Fruit fly (Drosophila melanogaster): Measurements from ENCODE around the gene Tengl2.

Gene Tengl2

dm6 chr2L:2217067-2217684, 22.0 kb downstream of the Tengl2 start, which contains the start of the genes CG15386, CG42371 and mio (continued):
- TF ChIP-seq CG16815 (GFP tag; optimal IDR thresholded peaks at IDR 0.05) (no peak), fu2 (GFP tag; optimal IDR thresholded peaks at IDR 0.05) (no peak), tin (GFP tag; optimal IDR thresholded peaks at IDR 0.05) (no peak), Sox102F (GFP tag; optimal IDR thresholded peaks at IDR 0.05) (no peak), Chrac-16 (GFP tag; optimal IDR thresholded peaks at IDR 0.05) (no peak), ssp (GFP tag; IDR thresholded peaks at IDR 0.05) (no peak), Opbp (GFP tag; IDR thresholded peaks at IDR 0.05; ENCODE audit: partially characterized antibody) (peak; percentile 52; the same call in 1 of the 3 replicates), bigmax (GFP tag; optimal IDR thresholded peaks at IDR 0.05) (no peak), CkIIα-i1 (GFP tag; IDR thresholded peaks at IDR 0.05) (no peak), MESR4 (GFP tag; optimal IDR thresholded peaks at IDR 0.05) (peak; percentile 42), CG3995 (GFP tag; optimal IDR thresholded peaks at IDR 0.05) (peak; percentile 41), HmgD (GFP tag; optimal IDR thresholded peaks at IDR 0.05) (peak; percentile 16), usp (GFP tag; optimal IDR thresholded peaks at IDR 0.05) (no peak), mam (GFP tag; optimal IDR thresholded peaks at IDR 0.05) (no peak), CG10959 (GFP tag; IDR thresholded peaks at IDR 0.05) (no peak), CG9437 (GFP tag; optimal IDR thresholded peaks at IDR 0.05) (no peak), E2f1 (GFP tag; IDR thresholded peaks at IDR 0.05) (no peak), Hr3 (GFP tag; optimal IDR thresholded peaks at IDR 0.05) (no peak), eve (GFP tag; optimal IDR thresholded peaks at IDR 0.05) (no peak), CG2202 (tag; optimal IDR thresholded peaks at IDR 0.05) (no peak), rib (GFP tag; IDR thresholded peaks at IDR 0.05) (0 out of 2 replicates have a peak, but pooled peaks have one; percentile 19), CG11695 (GFP tag; IDR thresholded peaks at IDR 0.05) (0 out of 3 replicates have a peak, but pooled peaks have one; percentile 23), esg (GFP tag; conservative IDR thresholded peaks at IDR 0.05) (no peak), onecut (GFP tag; IDR thresholded peaks at IDR 0.05) (peak; percentile 44; the same call in 1 of the 2 replicates), CG34224 (GFP tag; IDR thresholded peaks at IDR 0.05; ENCODE audit: partially characterized antibody) (peak; percentile 63; the same call in 2 of the 3 replicates), Neu2 (GFP tag; optimal IDR thresholded peaks at IDR 0.05; ENCODE audit: borderline replicate concordance) (no peak), croc (GFP tag; conservative IDR thresholded peaks at IDR 0.05) (no peak), CG18262 (tag; optimal IDR thresholded peaks at IDR 0.05) (no peak), zen (tag; optimal IDR thresholded peaks at IDR 0.05) (peak; percentile 44), fd3F (GFP tag; optimal IDR thresholded peaks at IDR 0.05) (no peak), lmd (GFP tag; IDR thresholded peaks at IDR 0.05) (no peak), crc (GFP tag; optimal IDR thresholded peaks at IDR 0.05) (no peak), grn (GFP tag; optimal IDR thresholded peaks at IDR 0.05) (no peak), Aef1 (GFP tag; IDR thresholded peaks at IDR 0.05) (no peak), Hmx (GFP tag; optimal IDR thresholded peaks at IDR 0.05) (no peak), CG3847 (GFP tag; IDR thresholded peaks at IDR 0.05) (peak; percentile 35; the same call in 1 of the 2 replicates), Dref (GFP tag; IDR thresholded peaks at IDR 0.05) (peak; percentile 81), dpn (GFP tag; optimal IDR thresholded peaks at IDR 0.05) (peak; percentile 15 to 38), Hand (GFP tag; optimal IDR thresholded peaks at IDR 0.05) (no peak), CG2199 (GFP tag; IDR thresholded peaks at IDR 0.05) (no peak), ind (GFP tag; optimal IDR thresholded peaks at IDR 0.05) (no peak), CoRest (tag; optimal IDR thresholded peaks at IDR 0.05) (peak; percentile 9), CG10274 (GFP tag; optimal IDR thresholded peaks at IDR 0.05) (no peak), sqz (GFP tag; optimal IDR thresholded peaks at IDR 0.05) (peak; percentile 49), abd-A (tag; optimal IDR thresholded peaks at IDR 0.05) (no peak), Pdp1 (GFP tag; optimal IDR thresholded peaks at IDR 0.05) (peak in 1 of 2 experiments; percentile 68)
